Fruit fly (Drosophila melanogaster) whole organism, prepupa: ENCODE data around the gene CG34404.

Experiments used
- CG10631 ChIP-seq: fragments of 200-800 bp; sonication (Bioruptor generic); optimal IDR thresholded peaks from 2 replicates; lab custom pipeline; 2016; ENCODE audit warnings: missing biosample characterization, missing genetic modification characterization
- CG11294 ChIP-seq: fragments of 200-800 bp; sonication (Bioruptor generic); IDR thresholded peaks from 2 replicates; pipeline ENCODE4 v1.3.6; 2022; ENCODE audit warnings: missing biosample characterization, missing genetic modification characterization
- CG11762 ChIP-seq: fragments of 200-800 bp; sonication (Bioruptor generic); optimal IDR thresholded peaks from 3 replicates; lab custom pipeline; 2016; ENCODE audit warnings: missing biosample characterization, missing genetic modification characterization; ENCODE audit not compliant: insufficient read depth
- CG16779 ChIP-seq: fragments of 200-800 bp; sonication (Bioruptor generic); optimal IDR thresholded peaks from 3 replicates; lab custom pipeline; 2017; ENCODE audit warnings: missing biosample characterization, mild to moderate bottlenecking, missing genetic modification characterization
- CG3032 ChIP-seq: fragments of 200-800 bp; optimal IDR thresholded peaks from 2 replicates; lab custom pipeline; 2019; ENCODE audit warnings: missing biosample characterization, mild to moderate bottlenecking, missing genetic modification characterization, moderate library complexity
- CG32006 ChIP-seq: fragments of 200-800 bp; sonication (Bioruptor generic); optimal IDR thresholded peaks from 3 replicates; lab custom pipeline; 2017; ENCODE audit warnings: missing biosample characterization, mild to moderate bottlenecking, missing genetic modification characterization
- CG34406 ChIP-seq: fragments of 200-800 bp; sonication (Bioruptor generic); optimal IDR thresholded peaks from 3 replicates; lab custom pipeline; 2016; ENCODE audit warnings: missing biosample characterization, missing genetic modification characterization
- CG3919 ChIP-seq: fragments of 200-800 bp; sonication (Bioruptor generic); optimal IDR thresholded peaks from 3 replicates; lab custom pipeline; 2016; ENCODE audit warnings: missing biosample characterization, missing genetic modification characterization
- CG4318 ChIP-seq: fragments of 200-800 bp; sonication (Bioruptor generic); optimal IDR thresholded peaks from 3 replicates; lab custom pipeline; 2017; ENCODE audit warnings: missing biosample characterization, mild to moderate bottlenecking, missing genetic modification characterization
- CG6163 ChIP-seq: fragments of 200-800 bp; sonication (Bioruptor generic); IDR thresholded peaks from 3 replicates; pipeline ENCODE4 v1.3.6; 2022; ENCODE audit warnings: missing biosample characterization, missing genetic modification characterization
- CG6276 ChIP-seq: fragments of 200-800 bp; sonication (Bioruptor generic); optimal IDR thresholded peaks from 2 replicates; lab custom pipeline; 2017; ENCODE audit warnings: missing biosample characterization, mild to moderate bottlenecking, missing genetic modification characterization
- CG6792 ChIP-seq: fragments of 200-800 bp; sonication (Bioruptor generic); optimal IDR thresholded peaks from 3 replicates; lab custom pipeline; 2016; ENCODE audit warnings: missing biosample characterization, missing genetic modification characterization
- CG6808 ChIP-seq: fragments of 200-800 bp; sonication (Bioruptor generic); optimal IDR thresholded peaks from 3 replicates; lab custom pipeline; 2017; ENCODE audit warnings: missing biosample characterization, missing genetic modification characterization, mild to moderate bottlenecking, moderate library complexity, missing genetic modification reagents
- CG6854 ChIP-seq: fragments of 200-800 bp; sonication (Bioruptor generic); optimal IDR thresholded peaks from 2 replicates; lab custom pipeline; 2017; ENCODE audit warnings: missing biosample characterization, mild to moderate bottlenecking, missing genetic modification characterization
- CG8119 ChIP-seq: fragments of 200-800 bp; sonication (Bioruptor generic); IDR thresholded peaks from 3 replicates; pipeline ENCODE4 v1.3.6; 2022; ENCODE audit warnings: missing biosample characterization, missing genetic modification characterization
- CG8632 ChIP-seq: fragments of 200-800 bp; sonication (Bioruptor generic); optimal IDR thresholded peaks from 3 replicates; lab custom pipeline; 2016; ENCODE audit warnings: missing biosample characterization, missing genetic modification characterization
- CG9139 ChIP-seq: fragments of 200-800 bp; sonication (Bioruptor generic); optimal IDR thresholded peaks from 3 replicates; lab custom pipeline; 2017; ENCODE audit warnings: missing biosample characterization, mild to moderate bottlenecking, missing genetic modification characterization
- Eip75B ChIP-seq: fragments of 200-800 bp; sonication (Bioruptor generic); optimal IDR thresholded peaks from 3 replicates; lab custom pipeline; 2016; ENCODE audit warnings: missing biosample characterization, missing genetic modification characterization
- Eip78C ChIP-seq: fragments of 200-800 bp; sonication (Bioruptor generic); peaks from one replicate; lab custom pipeline; 2016; ENCODE audit warnings: missing biosample characterization, missing genetic modification characterization
- Eip93F ChIP-seq: fragments of 200-800 bp; sonication (Bioruptor generic); optimal IDR thresholded peaks from 2 replicates; lab custom pipeline; 2016; ENCODE audit warnings: missing biosample characterization, mild to moderate bottlenecking, missing genetic modification characterization
- Ets96B ChIP-seq: fragments of 200-800 bp; optimal IDR thresholded peaks from 2 replicates; lab custom pipeline; 2019; ENCODE audit warnings: missing biosample characterization, mild to moderate bottlenecking, missing genetic modification characterization, moderate library complexity
- Gug ChIP-seq: fragments of 200-800 bp; sonication (Bioruptor generic); IDR thresholded peaks from 2 replicates; pipeline ENCODE4 v1.3.6; 2022; ENCODE audit warnings: missing biosample characterization, missing genetic modification characterization
- Hr38 ChIP-seq: sonication (Bioruptor generic); optimal IDR thresholded peaks from 2 replicates; lab custom pipeline; 2016; ENCODE audit warnings: missing biosample characterization, missing genetic modification characterization
- Hr39 ChIP-seq: fragments of 200-800 bp; sonication (Bioruptor generic); optimal IDR thresholded peaks from 2 replicates; lab custom pipeline; 2016; ENCODE audit warnings: missing biosample characterization, missing genetic modification characterization
- Lpt ChIP-seq: fragments of 200-800 bp; sonication (Bioruptor generic); optimal IDR thresholded peaks from 3 replicates; lab custom pipeline; 2016; ENCODE audit warnings: missing biosample characterization, missing genetic modification characterization
- Met ChIP-seq: fragments of 200-800 bp; sonication (Bioruptor generic); optimal IDR thresholded peaks from 3 replicates; lab custom pipeline; 2016; ENCODE audit warnings: missing biosample characterization, missing genetic modification characterization
- OdsH ChIP-seq: fragments of 200-800 bp; sonication (Bioruptor generic); optimal IDR thresholded peaks from 3 replicates; lab custom pipeline; 2016; ENCODE audit warnings: missing biosample characterization, missing genetic modification characterization
- Smox ChIP-seq: fragments of 200-800 bp; sonication (Bioruptor generic); optimal IDR thresholded peaks from 3 replicates; lab custom pipeline; 2016; ENCODE audit warnings: missing biosample characterization, missing genetic modification characterization
- Sox102F ChIP-seq: fragments of 200-800 bp; sonication (Bioruptor generic); optimal IDR thresholded peaks from 2 replicates; lab custom pipeline; 2016; ENCODE audit warnings: missing biosample characterization, mild to moderate bottlenecking, missing genetic modification characterization
- Sox15 ChIP-seq: fragments of 200-800 bp; sonication (Bioruptor generic); optimal IDR thresholded peaks from 3 replicates; lab custom pipeline; 2016; ENCODE audit warnings: missing biosample characterization, missing genetic modification characterization
- achi ChIP-seq: fragments of 200-800 bp; sonication (Bioruptor generic); optimal IDR thresholded peaks from 3 replicates; lab custom pipeline; 2016; ENCODE audit warnings: missing biosample characterization, missing genetic modification characterization
- cyc ChIP-seq: fragments of 200-800 bp; sonication (Bioruptor generic); optimal IDR thresholded peaks from 3 replicates; lab custom pipeline; 2016; ENCODE audit warnings: missing biosample characterization, missing genetic modification characterization
- dac ChIP-seq: fragments of 200-800 bp; sonication (Bioruptor generic); optimal IDR thresholded peaks from 2 replicates; lab custom pipeline; 2017; ENCODE audit warnings: missing biosample characterization, mild to moderate bottlenecking, missing genetic modification characterization
- esn ChIP-seq: fragments of 200-800 bp; sonication (Bioruptor generic); optimal IDR thresholded peaks from 2 replicates; lab custom pipeline; 2016; ENCODE audit warnings: missing biosample characterization, mild to moderate bottlenecking, missing genetic modification characterization, moderate library complexity
- fd59A ChIP-seq: fragments of 200-800 bp; sonication (Bioruptor generic); optimal IDR thresholded peaks from 2 replicates; lab custom pipeline; 2017; ENCODE audit warnings: missing biosample characterization, mild to moderate bottlenecking, missing genetic modification characterization, missing genetic modification reagents
- fd85E ChIP-seq: fragments of 200-800 bp; sonication (Bioruptor generic); optimal IDR thresholded peaks from 3 replicates; lab custom pipeline; 2016; ENCODE audit warnings: missing biosample characterization, missing genetic modification characterization
- fkh ChIP-seq: fragments of 200-800 bp; sonication (Bioruptor generic); optimal IDR thresholded peaks from 3 replicates; lab custom pipeline; 2017; ENCODE audit warnings: missing biosample characterization, mild to moderate bottlenecking, missing genetic modification characterization, moderate library complexity
- net ChIP-seq: fragments of 200-800 bp; sonication (Bioruptor generic); optimal IDR thresholded peaks from 3 replicates; lab custom pipeline; 2016; ENCODE audit warnings: missing biosample characterization, missing genetic modification characterization
- salr ChIP-seq, 2 experiments: fragments of 200-800 bp; sonication (Bioruptor generic); optimal IDR thresholded peaks; 3 replicates each; lab custom pipeline; 2016 to 2018; ENCODE audit warnings: missing biosample characterization in 2 of 2, missing genetic modification characterization in 2 of 2, mild to moderate bottlenecking in 1 of 2
- ss ChIP-seq, 2 experiments: fragments of 200-800 bp; sonication (Bioruptor generic); optimal IDR thresholded peaks; 2 replicates in 1 of 2; 3 replicates in 1 of 2; lab custom pipeline; 2017 to 2018; ENCODE audit warnings: mild to moderate bottlenecking in 2 of 2, missing biosample characterization in 2 of 2, missing genetic modification characterization in 2 of 2, moderate library complexity in 1 of 2
- svp ChIP-seq: fragments of 200-800 bp; sonication (Bioruptor generic); peaks from one replicate; lab custom pipeline; 2016; ENCODE audit warnings: missing biosample characterization, missing genetic modification characterization
- topi ChIP-seq: fragments of 200-800 bp; sonication (Bioruptor generic); optimal IDR thresholded peaks from 3 replicates; lab custom pipeline; 2016; ENCODE audit warnings: missing biosample characterization, missing genetic modification characterization
- vri ChIP-seq: fragments of 200-800 bp; sonication (Bioruptor generic); optimal IDR thresholded peaks from 3 replicates; lab custom pipeline; 2016; ENCODE audit warnings: missing biosample characterization, mild to moderate bottlenecking, missing genetic modification characterization

The CG34404 gene

dm6 chr3R:15367477-15367876 lies at the start of gene CG34404:
Gene CG34404, minus strand, starts transcription at chr3R:15367665.
- TF ChIP-seq fkh: no peak
- TF ChIP-seq CG11762 (GFP tag; lab: Kevin White, UChicago): no peak
- TF ChIP-seq Ets96B (tag; lab: Kevin White, UChicago): no peak
- TF ChIP-seq Lpt (GFP tag; lab: Kevin White, UChicago): no peak
- TF ChIP-seq Eip78C (GFP tag; lab: Kevin White, UChicago): peak; percentile 40
- no peak for TF ChIP-seq Sox102F (GFP tag; lab: Kevin White, UChicago)
- TF ChIP-seq esn (GFP tag; lab: Kevin White, UChicago): peak; percentile 22
- no peak for TF ChIP-seq CG9139 (GFP tag; lab: Kevin White, UChicago)

dm6 chr3R:15414936-15415601 lies 47.6 kb upstream of the CG34404 start:
- TF ChIP-seq svp (GFP tag; lab: Kevin White, UChicago): peak; percentile 95
- TF ChIP-seq CG4318: no peak

- no peak for TF ChIP-seq CG32006
- TF ChIP-seq CG6163: peak; percentile 26; the same call in 1 of the 3 replicates
- no peak for TF ChIP-seq dac (GFP tag; lab: Kevin White, UChicago)
- TF ChIP-seq fkh: no peak
- no peak for TF ChIP-seq CG6792 (GFP tag; lab: Kevin White, UChicago)
- TF ChIP-seq Hr38 (GFP tag; lab: Kevin White, UChicago): no peak
- TF ChIP-seq achi (GFP tag; lab: Kevin White, UChicago): no peak
- TF ChIP-seq CG6854 (GFP tag; lab: Kevin White, UChicago): peak; percentile 30
- TF ChIP-seq CG10631 (GFP tag; lab: Kevin White, UChicago): no peak
- TF ChIP-seq CG8632 (GFP tag; lab: Kevin White, UChicago): no peak
- TF ChIP-seq fd85E (GFP tag; lab: Kevin White, UChicago): no peak
- peak in 1 of 2 experiments; percentile 36 for TF ChIP-seq ss (GFP tag; optimal IDR thresholded peaks at IDR 0.05; lab: Kevin White, UChicago)
- no peak for TF ChIP-seq Sox15 (GFP tag; lab: Kevin White, UChicago)
- TF ChIP-seq CG8119 (GFP tag; lab: Robert Waterston, UW): no peak
- no peak for TF ChIP-seq Gug (GFP tag; lab: Robert Waterston, UW)
- TF ChIP-seq Lpt (GFP tag; lab: Kevin White, UChicago): no peak
- no peak for TF ChIP-seq Hr39 (GFP tag; lab: Kevin White, UChicago)
- TF ChIP-seq cyc (GFP tag; lab: Kevin White, UChicago): no peak
- TF ChIP-seq fd59A: no peak
- TF ChIP-seq Eip93F (GFP tag; lab: Kevin White, UChicago): no peak
- TF ChIP-seq svp (GFP tag; lab: Kevin White, UChicago): peak; percentile 67
- peak; percentile 19 for TF ChIP-seq Met
- no peak for TF ChIP-seq CG3919 (GFP tag; lab: Kevin White, UChicago)
- no peak for TF ChIP-seq esn (GFP tag; lab: Kevin White, UChicago)
- no peak for TF ChIP-seq Ets96B (tag; lab: Kevin White, UChicago)
- no peak for TF ChIP-seq topi (GFP tag; lab: Kevin White, UChicago)
- TF ChIP-seq CG6276: no peak
- TF ChIP-seq net: no peak
- TF ChIP-seq Eip75B (GFP tag; lab: Kevin White, UChicago): no peak
- no peak for TF ChIP-seq vri
- TF ChIP-seq CG3032: no peak
- TF ChIP-seq Eip78C (GFP tag; lab: Kevin White, UChicago): peak; percentile 6
- no peak for TF ChIP-seq CG11294
- no peak for TF ChIP-seq OdsH (GFP tag; lab: Kevin White, UChicago)
- no peak for TF ChIP-seq CG6808 (GFP tag; lab: Kevin White, UChicago)
- no peak for TF ChIP-seq salr (GFP tag; optimal IDR thresholded peaks at IDR 0.05; lab: Kevin White, UChicago)
- no peak for TF ChIP-seq CG34406
- TF ChIP-seq CG16779: no peak
- TF ChIP-seq Smox (GFP tag; lab: Kevin White, UChicago): no peak
Measured at dm6 chr3R:15410689-15411587, 43.5 kb upstream of the CG34404 start.
